Worm (Caenorhabditis elegans) whole organism, L1 larva: Measurements from ENCODE around the gene str-134.

Source experiments
- C34B4.2 ChIP-seq: sonication (generic microtip); optimal IDR thresholded peaks from 2 replicates; lab custom pipeline; 2017; ENCODE audit warnings: mild to moderate bottlenecking, missing genetic modification characterization, missing compliant biosample characterization
- F16B12.6 ChIP-seq: fragments of 150-350 bp; optimal IDR thresholded peaks from 2 replicates; lab custom pipeline; 2014; ENCODE audit warnings: missing biosample characterization, missing genetic modification characterization
- Y116A8C.19 ChIP-seq: sonication (generic microtip); optimal IDR thresholded peaks from 2 replicates; lab custom pipeline; 2016; ENCODE audit warnings: missing compliant biosample characterization, missing genetic modification characterization, borderline replicate concordance
- aly-2 ChIP-seq: fragments of 150-350 bp; optimal IDR thresholded peaks from 2 replicates; lab custom pipeline; 2014; ENCODE audit warnings: missing biosample characterization, missing genetic modification characterization
- ama-1 ChIP-seq: fragments of 150-350 bp; optimal IDR thresholded peaks from 2 replicates; lab custom pipeline; 2014
- ceh-8 ChIP-seq: fragments of 200-800 bp; sonication (Bioruptor generic); optimal IDR thresholded peaks from 2 replicates; lab custom pipeline; 2018; ENCODE audit warnings: mild to moderate bottlenecking, missing genetic modification characterization, moderate library complexity, missing compliant biosample characterization
- ceh-82 ChIP-seq, 3 experiments: fragments of 150-350 bp in 1 of 3; sonication (generic microtip) in 2 of 3; optimal IDR thresholded peaks; 2 replicates each; lab custom pipeline; 2014 to 2017; ENCODE audit warnings: missing biosample characterization in 3 of 3, missing genetic modification characterization in 3 of 3
- ceh-88 ChIP-seq: fragments of 200-800 bp; sonication (Bioruptor generic); IDR thresholded peaks from 2 replicates; pipeline ENCODE4 v1.3.6; 2022; ENCODE audit warnings: missing genetic modification characterization, missing compliant biosample characterization
- ces-1 ChIP-seq: fragments of 150-350 bp; optimal IDR thresholded peaks from 2 replicates; lab custom pipeline; 2014; ENCODE audit warnings: missing biosample characterization, missing genetic modification reagents, missing genetic modification characterization
- efl-3 ChIP-seq: fragments of 200-800 bp; sonication (Bioruptor generic); optimal IDR thresholded peaks from 2 replicates; lab custom pipeline; 2018; ENCODE audit warnings: mild to moderate bottlenecking, missing genetic modification characterization, missing compliant biosample characterization
- egl-13 ChIP-seq: sonication (generic microtip); optimal IDR thresholded peaks from 2 replicates; lab custom pipeline; 2016; ENCODE audit warnings: missing genotype, missing genetic modification reagents, missing genetic modification characterization, missing compliant biosample characterization
- ets-5 ChIP-seq: fragments of 200-800 bp; sonication (Bioruptor generic); IDR thresholded peaks from 2 replicates; pipeline ENCODE4 v1.3.6; 2022; ENCODE audit warnings: missing genetic modification characterization, missing compliant biosample characterization
- fkh-10 ChIP-seq: sonication (generic microtip); optimal IDR thresholded peaks from 2 replicates; lab custom pipeline; 2017; ENCODE audit warnings: missing biosample characterization, missing genetic modification reagents, missing genetic modification characterization
- fkh-4 ChIP-seq: sonication (generic microtip); optimal IDR thresholded peaks from 2 replicates; lab custom pipeline; 2016; ENCODE audit warnings: missing compliant biosample characterization, missing genetic modification characterization, borderline replicate concordance
- fos-1 ChIP-seq: fragments of 150-350 bp; optimal IDR thresholded peaks from 2 replicates; lab custom pipeline; 2014; ENCODE audit warnings: missing biosample characterization, missing genetic modification characterization
- hlh-4 ChIP-seq: sonication (generic microtip); optimal IDR thresholded peaks from 2 replicates; lab custom pipeline; 2016; ENCODE audit warnings: mild to moderate bottlenecking, missing genetic modification characterization, missing compliant biosample characterization
- hpl-2 ChIP-seq: fragments of 150-350 bp; optimal IDR thresholded peaks from 2 replicates; lab custom pipeline; 2014; ENCODE audit warnings: missing biosample characterization, missing genetic modification reagents, missing genetic modification characterization
- irx-1 ChIP-seq: sonication (generic microtip); optimal IDR thresholded peaks from 2 replicates; lab custom pipeline; 2016; ENCODE audit warnings: missing genetic modification characterization, missing compliant biosample characterization
- isw-1 ChIP-seq: fragments of 200-800 bp; sonication (Bioruptor generic); IDR thresholded peaks from 2 replicates; pipeline ENCODE4 v1.3.6; 2022; ENCODE audit warnings: missing genetic modification characterization, missing compliant biosample characterization
- lin-35 ChIP-seq, 2 experiments: fragments of 150-350 bp; optimal IDR thresholded peaks; 2 replicates each; lab custom pipeline; 2014; ENCODE audit warnings: missing biosample characterization in 2 of 2, missing genetic modification characterization in 2 of 2, missing genetic modification reagents in 2 of 2
- lsy-2 ChIP-seq, 2 experiments: fragments of 150-350 bp; optimal IDR thresholded peaks; 2 replicates each; lab custom pipeline; 2014; ENCODE audit warnings: missing biosample characterization in 2 of 2, missing genetic modification characterization in 2 of 2
- mab-9 ChIP-seq: fragments of 200-800 bp; sonication (Bioruptor generic); IDR thresholded peaks from 2 replicates; pipeline ENCODE4 v1.3.6; 2022; ENCODE audit warnings: missing genetic modification reagents, missing genetic modification characterization, missing compliant biosample characterization
- mep-1 ChIP-seq: fragments of 150-350 bp; optimal IDR thresholded peaks from 2 replicates; lab custom pipeline; 2014; ENCODE audit warnings: missing biosample characterization, missing genetic modification characterization
- nhr-11 ChIP-seq: fragments of 150-350 bp; optimal IDR thresholded peaks from 2 replicates; lab custom pipeline; 2014; ENCODE audit warnings: missing biosample characterization, missing genetic modification characterization
- nhr-12 ChIP-seq: sonication (generic microtip); optimal IDR thresholded peaks from 2 replicates; lab custom pipeline; 2017; ENCODE audit warnings: missing biosample characterization, missing genetic modification characterization
- nhr-20 ChIP-seq: sonication (generic microtip); optimal IDR thresholded peaks from 2 replicates; lab custom pipeline; 2016; ENCODE audit warnings: mild to moderate bottlenecking, missing genetic modification characterization, missing compliant biosample characterization
- nhr-237 ChIP-seq: fragments of 150-350 bp; optimal IDR thresholded peaks from 2 replicates; lab custom pipeline; 2014; ENCODE audit warnings: missing biosample characterization, missing genetic modification characterization
- nhr-28 ChIP-seq: fragments of 150-350 bp; optimal IDR thresholded peaks from 2 replicates; lab custom pipeline; 2014; ENCODE audit warnings: missing biosample characterization, missing genetic modification characterization
- nhr-76 ChIP-seq: sonication (generic microtip); optimal IDR thresholded peaks from 2 replicates; lab custom pipeline; 2017; ENCODE audit warnings: missing biosample characterization, missing genetic modification characterization
- nhr-77 ChIP-seq: fragments of 150-350 bp; optimal IDR thresholded peaks from 2 replicates; lab custom pipeline; 2014; ENCODE audit warnings: missing biosample characterization, missing genetic modification characterization
- nhr-84 ChIP-seq: sonication (generic microtip); optimal IDR thresholded peaks from 2 replicates; lab custom pipeline; 2017; ENCODE audit warnings: missing biosample characterization, missing genetic modification characterization
- pag-3 ChIP-seq: sonication (generic microtip); optimal IDR thresholded peaks from 2 replicates; lab custom pipeline; 2017; ENCODE audit warnings: missing genetic modification characterization, mild to moderate bottlenecking, missing compliant biosample characterization, antibody characterized with exemption, borderline replicate concordance; ENCODE audit not compliant: insufficient read depth
- pax-3 ChIP-seq: fragments of 200-800 bp; sonication (Bioruptor generic); optimal IDR thresholded peaks from 2 replicates; lab custom pipeline; 2018; ENCODE audit warnings: mild to moderate bottlenecking, missing genetic modification characterization, moderate library complexity, missing compliant biosample characterization
- pqm-1 ChIP-seq: sonication (generic microtip); optimal IDR thresholded peaks from 3 replicates; lab custom pipeline; 2017; ENCODE audit warnings: missing biosample characterization, missing genetic modification characterization
- snpc-4 ChIP-seq: fragments of 150-350 bp; optimal IDR thresholded peaks from 2 replicates; lab custom pipeline; 2014; ENCODE audit warnings: missing biosample characterization, missing genetic modification characterization
- sptf-1 ChIP-seq: fragments of 150-350 bp; optimal IDR thresholded peaks from 2 replicates; lab custom pipeline; 2014; ENCODE audit warnings: missing biosample characterization, missing genetic modification characterization
- swsn-7 ChIP-seq: sonication (generic microtip); optimal IDR thresholded peaks from 2 replicates; lab custom pipeline; 2016; ENCODE audit warnings: missing genetic modification characterization, missing compliant biosample characterization
- unc-30 ChIP-seq: sonication (generic microtip); optimal IDR thresholded peaks from 2 replicates; lab custom pipeline; 2017; ENCODE audit warnings: missing biosample characterization, missing genetic modification characterization
- unc-62 ChIP-seq: fragments of 150-350 bp; optimal IDR thresholded peaks from 2 replicates; lab custom pipeline; 2014; ENCODE audit warnings: missing biosample characterization, missing genetic modification reagents, missing genetic modification characterization
- unc-86 ChIP-seq: sonication (generic microtip); optimal IDR thresholded peaks from 2 replicates; lab custom pipeline; 2016; ENCODE audit warnings: missing genetic modification characterization, missing compliant biosample characterization
- unc-98 ChIP-seq: fragments of 200-800 bp; sonication (Bioruptor generic); IDR thresholded peaks from 2 replicates; pipeline ENCODE4 v1.3.6; 2022; ENCODE audit warnings: missing genetic modification characterization, missing compliant biosample characterization
- zip-4 ChIP-seq: fragments of 200-800 bp; sonication (Bioruptor generic); optimal IDR thresholded peaks from 2 replicates; lab custom pipeline; 2018; ENCODE audit warnings: mild to moderate bottlenecking, missing genetic modification characterization, moderate library complexity, missing compliant biosample characterization
- ztf-4 ChIP-seq: fragments of 150-350 bp; optimal IDR thresholded peaks from 2 replicates; lab custom pipeline; 2014; ENCODE audit warnings: missing biosample characterization, missing genetic modification characterization

The str-134 gene

ce11 chrV:748044-748443, 4.6 kb downstream of the str-134 start, which contains the start of gene sri-4:
sri-4 (plus strand) TSS chrV:748344.
- TF ChIP-seq unc-30 (tag; lab: Kevin White, UChicago): no peak
- TF ChIP-seq efl-3: no peak
- TF ChIP-seq sptf-1 (tag; lab: Kevin White, UChicago): no peak
- TF ChIP-seq mep-1 (tag; lab: Kevin White, UChicago): no peak
- no peak for TF ChIP-seq pax-3
- no peak for TF ChIP-seq ceh-82 (tag; optimal IDR thresholded peaks at IDR 0.05; lab: Kevin White, UChicago)
- TF ChIP-seq ets-5 (GFP tag; lab: Robert Waterston, UW): no peak
- TF ChIP-seq nhr-20 (tag; lab: Kevin White, UChicago): no peak
- no peak for TF ChIP-seq unc-86 (tag; lab: Kevin White, UChicago)
- no peak for TF ChIP-seq lsy-2 (tag; optimal IDR thresholded peaks at IDR 0.05; lab: Kevin White, UChicago)
- TF ChIP-seq nhr-28: no peak
- no peak for TF ChIP-seq unc-62 (GFP tag; lab: Kevin White, UChicago)
- no peak for TF ChIP-seq zip-4
- TF ChIP-seq ces-1 (GFP tag; lab: Kevin White, UChicago): no peak
- TF ChIP-seq nhr-11 (tag; lab: Kevin White, UChicago): no peak
- TF ChIP-seq fkh-4: no peak

- no peak for TF ChIP-seq egl-13 (tag; lab: Kevin White, UChicago)
- TF ChIP-seq hlh-4 (tag; lab: Kevin White, UChicago): no peak
- TF ChIP-seq mab-9 (GFP tag; lab: Robert Waterston, UW): no peak
- no peak for TF ChIP-seq ama-1 (lab: Kevin White, UChicago)
- no peak for TF ChIP-seq nhr-76 (tag; lab: Kevin White, UChicago)
Measured at ce11 chrV:752679-753333, 9.4 kb downstream of the str-134 start, which contains the start of the genes str-262 and srp-1. str-262 (minus strand) TSS chrV:752779. srp-1 (plus strand) TSS chrV:753283.

- TF ChIP-seq ceh-8 (GFP tag; lab: Kevin White, UChicago) (no peak), fos-1 (tag; lab: Kevin White, UChicago) (no peak), swsn-7 (tag; lab: Kevin White, UChicago) (no peak), nhr-77 (tag; lab: Kevin White, UChicago) (no peak), hlh-4 (tag; lab: Kevin White, UChicago) (no peak), aly-2 (no peak), nhr-11 (tag; lab: Kevin White, UChicago) (no peak), lin-35 (GFP tag; optimal IDR thresholded peaks at IDR 0.05; lab: Kevin White, UChicago) (no peak), snpc-4 (tag; lab: Kevin White, UChicago) (no peak), pax-3 (no peak), nhr-76 (tag; lab: Kevin White, UChicago) (no peak), ets-5 (GFP tag; lab: Robert Waterston, UW) (no peak), C34B4.2 (no peak), pqm-1 (tag; lab: Kevin White, UChicago) (no peak)
Measured at ce11 chrV:756169-756568, 12.7 kb downstream of the str-134 start, which contains the start of gene str-20. str-20 (plus strand) TSS chrV:756469.

ce11 chrV:761235-761634, 17.8 kb downstream of the str-134 start, which contains the start of gene C05E4.15:
C05E4.15 (minus strand) TSS chrV:761335.
- TF ChIP-seq ztf-4 (tag; lab: Kevin White, UChicago) (no peak), lsy-2 (tag; optimal IDR thresholded peaks at IDR 0.05; lab: Kevin White, UChicago) (no peak), nhr-12 (tag; lab: Kevin White, UChicago) (no peak)

- TF ChIP-seq ama-1 (lab: Kevin White, UChicago) (no peak), unc-98 (GFP tag; lab: Robert Waterston, UW) (no peak), ceh-88 (GFP tag; lab: Robert Waterston, UW) (no peak), zip-4 (no peak), pag-3 (tag; lab: Kevin White, UChicago) (no peak), lin-35 (GFP tag; optimal IDR thresholded peaks at IDR 0.05; lab: Kevin White, UChicago) (no peak), nhr-76 (tag; lab: Kevin White, UChicago) (no peak), ces-1 (GFP tag; lab: Kevin White, UChicago) (no peak), ztf-4 (tag; lab: Kevin White, UChicago) (no peak), isw-1 (no peak), nhr-84 (no peak), Y116A8C.19 (tag; lab: Kevin White, UChicago) (no peak), hpl-2 (GFP tag; lab: Kevin White, UChicago) (no peak), fkh-10 (no peak), F16B12.6 (tag; lab: Kevin White, UChicago) (no peak), nhr-237 (tag; lab: Kevin White, UChicago) (no peak), snpc-4 (tag; lab: Kevin White, UChicago) (no peak), irx-1 (no peak)
Measured at ce11 chrV:761882-762281, 18.4 kb downstream of the str-134 start, which contains the start of gene C05E4.12. C05E4.12 (minus strand) TSS chrV:761982.
